Worm (Caenorhabditis elegans) whole organism, early embryonic: ENCODE data around the gene R148.7.

Experiments used
- F13C5.2 ChIP-seq: sonication (generic microtip); optimal IDR thresholded peaks from 2 replicates; lab custom pipeline; 2017; ENCODE audit warnings: mild to moderate bottlenecking, missing genetic modification characterization, inconsistent platforms, missing compliant biosample characterization
- ama-1 ChIP-seq: fragments of 150-350 bp; optimal IDR thresholded peaks from 2 replicates; lab custom pipeline; 2014
- ets-7 ChIP-seq: sonication (generic microtip); optimal IDR thresholded peaks from 2 replicates; lab custom pipeline; 2016; ENCODE audit warnings: missing genotype, missing genetic modification characterization, missing compliant biosample characterization
- hnd-1 ChIP-seq: sonication (generic microtip); optimal IDR thresholded peaks from 2 replicates; lab custom pipeline; 2016; ENCODE audit warnings: missing genetic modification characterization, missing compliant biosample characterization
- pes-1 ChIP-seq: fragments of 200-800 bp; sonication (Bioruptor generic); IDR thresholded peaks from 2 replicates; pipeline ENCODE4 v1.3.6; 2022; ENCODE audit warnings: missing genetic modification reagents, missing genetic modification characterization, missing compliant biosample characterization
- scrt-1 ChIP-seq: fragments of 200-800 bp; sonication (Bioruptor generic); IDR thresholded peaks from 2 replicates; pipeline ENCODE4 v1.3.6; 2022; ENCODE audit warnings: missing genetic modification characterization, missing compliant biosample characterization
- tra-4 ChIP-seq: sonication (generic microtip); optimal IDR thresholded peaks from 2 replicates; lab custom pipeline; 2017; ENCODE audit warnings: missing genetic modification characterization, missing compliant biosample characterization

DNA sequence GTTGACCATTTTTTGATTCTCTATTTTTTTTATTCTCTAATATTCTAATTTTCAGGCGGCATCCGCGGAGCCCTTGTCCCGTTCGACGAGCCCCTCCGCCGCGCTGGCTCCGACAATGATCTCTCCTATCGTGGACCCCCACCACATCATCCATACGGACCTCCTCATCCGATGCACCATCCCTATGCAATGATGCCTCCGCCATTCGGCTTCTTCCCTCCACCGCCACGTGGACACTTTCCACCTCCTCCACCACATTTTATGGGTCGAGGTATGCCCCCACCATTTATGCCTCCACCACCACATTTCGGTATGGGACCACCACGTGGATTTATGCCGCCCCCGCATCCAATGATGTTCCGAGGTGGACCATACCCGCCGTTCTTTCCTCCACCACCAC lies 28.9 kb downstream of the R148.7 start:
- TF ChIP-seq pes-1 (GFP tag; lab: Robert Waterston, UW) (no peak), ama-1 (lab: Kevin White, UChicago) (no peak), hnd-1 (no peak), tra-4 (tag; lab: Kevin White, UChicago) (no peak), ets-7 (tag; lab: Kevin White, UChicago) (no peak), scrt-1 (GFP tag; lab: Robert Waterston, UW) (no peak), F13C5.2 (tag; lab: Kevin White, UChicago) (no peak)
